Worm (Caenorhabditis elegans): ENCODE measurements around the gene H04D03.4.

The H04D03.4 gene

ce11 chrIII:10427882-10428281 lies 23.0 kb downstream of the H04D03.4 start, which contains the start of gene prp-3:
prp-3 (minus strand) TSS chrIII:10427982.
- TF ChIP-seq unc-98 (GFP tag; IDR thresholded peaks at IDR 0.05) = no peak

ce11 chrIII:10423906-10424305 lies 27.0 kb downstream of the H04D03.4 start, which contains the start of gene M03C11.6:
M03C11.6 (minus strand) TSS chrIII:10424006.
- TF ChIP-seq hpl-2 (GFP tag; optimal IDR thresholded peaks at IDR 0.05) (no peak), elt-3 (tag; optimal IDR thresholded peaks at IDR 0.05) (no peak), Y116A8C.19 (tag; optimal IDR thresholded peaks at IDR 0.05; ENCODE audit: borderline replicate concordance) (no peak), C04F5.9 (tag; optimal IDR thresholded peaks at IDR 0.05) (no peak), ceh-8 (GFP tag; optimal IDR thresholded peaks at IDR 0.05) (no peak), nhr-237 (tag; optimal IDR thresholded peaks at IDR 0.05) (no peak), nhr-71 (tag; optimal IDR thresholded peaks at IDR 0.05) (no peak), aly-2 (tag; optimal IDR thresholded peaks at IDR 0.05) (no peak), irx-1 (tag; optimal IDR thresholded peaks at IDR 0.05) (no peak), snu-23 (GFP tag; optimal IDR thresholded peaks at IDR 0.05) (no peak), nhr-90 (tag; optimal IDR thresholded peaks at IDR 0.05; ENCODE audit: poor library complexity) (no peak), ama-1 (optimal IDR thresholded peaks at IDR 0.05) (no peak), fos-1 (tag; optimal IDR thresholded peaks at IDR 0.05) (no peak), nhr-12 (tag; optimal IDR thresholded peaks at IDR 0.05) (no peak), grh-1 (GFP tag; IDR thresholded peaks at IDR 0.05) (no peak), unc-30 (tag; optimal IDR thresholded peaks at IDR 0.05) (no peak), nhr-19 (GFP tag; conservative IDR thresholded peaks at IDR 0.05) (no peak)

- no peak for TF ChIP-seq nhr-11 (tag; optimal IDR thresholded peaks at IDR 0.05)
- no peak for TF ChIP-seq isw-1 (GFP tag; IDR thresholded peaks at IDR 0.05)
- no peak for TF ChIP-seq snpc-4 (tag; optimal IDR thresholded peaks at IDR 0.05)
- no peak for TF ChIP-seq aly-2 (tag; optimal IDR thresholded peaks at IDR 0.05)
- TF ChIP-seq blmp-1 (tag; optimal IDR thresholded peaks at IDR 0.05) = no peak
- no peak for TF ChIP-seq sup-37 (GFP tag; optimal IDR thresholded peaks at IDR 0.05)
- no peak for TF ChIP-seq zag-1 (tag; optimal IDR thresholded peaks at IDR 0.05)
- TF ChIP-seq nhr-20 (tag; optimal IDR thresholded peaks at IDR 0.05) = no peak
- TF ChIP-seq fkh-4 (tag; optimal IDR thresholded peaks at IDR 0.05; ENCODE audit: borderline replicate concordance) = no peak
- no peak for TF ChIP-seq nhr-90 (tag; optimal IDR thresholded peaks at IDR 0.05; ENCODE audit: poor library complexity)
- TF ChIP-seq unc-86 (tag; optimal IDR thresholded peaks at IDR 0.05) = no peak
- TF ChIP-seq alr-1 (tag; optimal IDR thresholded peaks at IDR 0.05; ENCODE audit: borderline replicate concordance) = no peak
- no peak for TF ChIP-seq hpl-2 (GFP tag; optimal IDR thresholded peaks at IDR 0.05)
- no peak for TF ChIP-seq efl-3 (GFP tag; optimal IDR thresholded peaks at IDR 0.05)
- TF ChIP-seq nhr-237 (tag; optimal IDR thresholded peaks at IDR 0.05) = no peak
- no peak for TF ChIP-seq mdl-1 (tag; optimal IDR thresholded peaks at IDR 0.05)
These were observed 29.2 kb downstream of the H04D03.4 start for ce11 chrIII:10421680-10422079.

ce11 chrIII:10415822-10416221 lies 35.1 kb downstream of the H04D03.4 start, which contains the start of gene ymel-1:
ymel-1 (plus strand) TSS chrIII:10416139.
- TF ChIP-seq jun-1 (tag; optimal IDR thresholded peaks at IDR 0.05) = no peak
- TF ChIP-seq pag-3 (tag; optimal IDR thresholded peaks at IDR 0.05; ENCODE audit: borderline replicate concordance, insufficient read depth) = no peak
- peak; percentile 44 to 60 for TF ChIP-seq lin-35 (GFP tag; optimal IDR thresholded peaks at IDR 0.05)
- TF ChIP-seq tlp-1 (tag; optimal IDR thresholded peaks at IDR 0.05) = no peak
- peak; percentile 25 for TF ChIP-seq swsn-7 (tag; optimal IDR thresholded peaks at IDR 0.05)
- TF ChIP-seq mdl-1 (tag; optimal IDR thresholded peaks at IDR 0.05) = peak in 1 of 2 experiments; percentile 34
- TF ChIP-seq snpc-4 (tag; optimal IDR thresholded peaks at IDR 0.05) = no peak
- no peak for TF ChIP-seq lin-14 (GFP tag; optimal IDR thresholded peaks at IDR 0.05)
- TF ChIP-seq tbx-2 (tag; optimal IDR thresholded peaks at IDR 0.05) = peak; percentile 26
- TF ChIP-seq grh-1 (GFP tag; IDR thresholded peaks at IDR 0.05) = no peak
- peak; percentile 56 for TF ChIP-seq lin-15B (tag; optimal IDR thresholded peaks at IDR 0.05)
- TF ChIP-seq nhr-19 (GFP tag; conservative IDR thresholded peaks at IDR 0.05) = peak; percentile 27; the same call in 1 of the 2 replicates
- peak in 2 of 3 experiments; percentile 11 to 33 for TF ChIP-seq dpl-1 (GFP tag; optimal IDR thresholded peaks at IDR 0.05)
- TF ChIP-seq ceh-88 (GFP tag; IDR thresholded peaks at IDR 0.05) = no peak
- TF ChIP-seq efl-1 (optimal IDR thresholded peaks at IDR 0.05) = peak; percentile 31 to 43
- TF ChIP-seq efl-1 (GFP tag; optimal IDR thresholded peaks at IDR 0.05 in 1 of 2) = peak in 1 of 2 experiments; percentile 49
- TF ChIP-seq ceh-82 (tag; optimal IDR thresholded peaks at IDR 0.05) = no peak
- TF ChIP-seq blmp-1 (tag; optimal IDR thresholded peaks at IDR 0.05) = no peak
- TF ChIP-seq unc-130 (tag; optimal IDR thresholded peaks at IDR 0.05) = no peak
- no peak for TF ChIP-seq nhr-77 (tag; optimal IDR thresholded peaks at IDR 0.05)
- no peak for TF ChIP-seq pqm-1 (tag; optimal IDR thresholded peaks at IDR 0.05)
- no peak for TF ChIP-seq unc-98 (GFP tag; IDR thresholded peaks at IDR 0.05)
- TF ChIP-seq skn-1 (tag; optimal IDR thresholded peaks at IDR 0.05) = peak; percentile 17
- no peak for TF ChIP-seq hpl-2 (GFP tag; optimal IDR thresholded peaks at IDR 0.05)
- peak; percentile 30 for TF ChIP-seq C16A3.4 (tag; optimal IDR thresholded peaks at IDR 0.05)
- no peak for TF ChIP-seq Y116A8C.19 (tag; optimal IDR thresholded peaks at IDR 0.05; ENCODE audit: borderline replicate concordance)
